Fruit fly (Drosophila melanogaster): ENCODE results near the gene mtd.

DNA sequence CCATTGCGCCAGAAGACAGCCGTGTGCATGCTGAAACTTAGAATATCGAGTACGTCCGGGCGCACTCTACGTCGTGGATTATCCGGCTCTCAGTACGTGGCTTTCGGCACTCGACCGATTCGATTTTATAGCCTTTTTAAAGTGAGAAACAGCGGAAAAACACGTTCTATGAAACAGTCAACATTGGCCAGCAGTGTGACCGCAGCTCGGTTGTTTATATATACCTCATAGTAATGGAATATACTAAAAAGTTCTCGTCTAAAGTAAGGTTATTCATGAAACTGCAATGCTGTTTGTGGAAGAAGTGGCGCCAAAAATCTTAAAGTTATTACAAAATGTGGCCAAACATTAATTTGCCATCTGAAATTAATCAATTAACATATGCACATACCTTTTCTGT, 52.9 kb downstream of the mtd start:
- TF ChIP-seq Sox14 (GFP tag; optimal IDR thresholded peaks at IDR 0.05) (no peak), svp (GFP tag) (peak; percentile 55), CG6276 (GFP tag; optimal IDR thresholded peaks at IDR 0.05) (no peak), Lpt (GFP tag; optimal IDR thresholded peaks at IDR 0.05) (no peak), CG16779 (tag; optimal IDR thresholded peaks at IDR 0.05) (no peak)
